Fruit fly (Drosophila melanogaster) whole organism, adult: ENCODE results near the gene shtd.

ENCODE experiments used
- CG11617 ChIP-seq: fragments of 200-800 bp; sonication (Bioruptor generic); optimal IDR thresholded peaks from 2 replicates; lab custom pipeline; 2017; ENCODE audit warnings: mild to moderate bottlenecking, missing biosample characterization, missing genetic modification reagents, missing genetic modification characterization
- CG12768 ChIP-seq: fragments of 200-800 bp; sonication (Bioruptor generic); optimal IDR thresholded peaks from 2 replicates; lab custom pipeline; 2017; ENCODE audit warnings: missing biosample characterization, missing genetic modification characterization, mild to moderate bottlenecking, moderate library complexity, missing genetic modification reagents
- CG14711 ChIP-seq: fragments of 200-800 bp; sonication (Bioruptor generic); optimal IDR thresholded peaks from 2 replicates; lab custom pipeline; 2018; ENCODE audit warnings: missing biosample characterization, mild to moderate bottlenecking, missing genetic modification characterization, moderate library complexity
- CG1620 ChIP-seq: fragments of 200-800 bp; sonication (Bioruptor generic); optimal IDR thresholded peaks from 2 replicates; lab custom pipeline; 2016; ENCODE audit warnings: missing biosample characterization, missing genetic modification characterization
- CG33017 ChIP-seq: fragments of 200-800 bp; sonication (Bioruptor generic); optimal IDR thresholded peaks from 2 replicates; lab custom pipeline; 2018; ENCODE audit warnings: missing biosample characterization, mild to moderate bottlenecking, missing genetic modification characterization, moderate library complexity
- CG5204 ChIP-seq: fragments of 200-800 bp; sonication (Bioruptor generic); optimal IDR thresholded peaks from 2 replicates; lab custom pipeline; 2016; ENCODE audit warnings: missing biosample characterization, missing genetic modification characterization
- CG7045 ChIP-seq: fragments of 200-800 bp; sonication (Bioruptor generic); optimal IDR thresholded peaks from 2 replicates; lab custom pipeline; 2017; ENCODE audit warnings: missing biosample characterization, mild to moderate bottlenecking, missing genetic modification characterization
- CG7101 ChIP-seq: fragments of 200-800 bp; sonication (Bioruptor generic); optimal IDR thresholded peaks from 2 replicates; lab custom pipeline; 2018; ENCODE audit warnings: missing biosample characterization, mild to moderate bottlenecking, missing genetic modification characterization, moderate library complexity
- Clk ChIP-seq: fragments of 200-800 bp; sonication (Bioruptor generic); optimal IDR thresholded peaks from 2 replicates; lab custom pipeline; 2017; ENCODE audit warnings: missing biosample characterization, missing genetic modification characterization
- Crg-1 ChIP-seq: fragments of 200-800 bp; sonication (Bioruptor generic); optimal IDR thresholded peaks from 2 replicates; lab custom pipeline; 2016; ENCODE audit warnings: missing biosample characterization, missing genetic modification characterization
- Hr96 ChIP-seq: fragments of 200-800 bp; sonication (Bioruptor generic); optimal IDR thresholded peaks from 2 replicates; lab custom pipeline; 2016; ENCODE audit warnings: missing biosample characterization, missing genetic modification characterization
- Mnt ChIP-seq: fragments of 200-800 bp; sonication (Bioruptor generic); optimal IDR thresholded peaks from 2 replicates; lab custom pipeline; 2016; ENCODE audit warnings: missing biosample characterization, mild to moderate bottlenecking, missing genetic modification characterization
- bab1 ChIP-seq: fragments of 200-800 bp; sonication (Bioruptor generic); optimal IDR thresholded peaks from 3 replicates; lab custom pipeline; 2019; ENCODE audit warnings: missing biosample characterization, mild to moderate bottlenecking, missing genetic modification characterization, moderate library complexity
- cic ChIP-seq: fragments of 200-800 bp; sonication (Bioruptor generic); optimal IDR thresholded peaks from 2 replicates; lab custom pipeline; 2017; ENCODE audit warnings: missing biosample characterization, mild to moderate bottlenecking, missing genetic modification characterization, moderate library complexity
- cnc ChIP-seq, 2 experiments: fragments of >200 bp; optimal IDR thresholded peaks; 2 replicates each; lab custom pipeline; 2017
- kay ChIP-seq: fragments of 200-800 bp; sonication (Bioruptor generic); peaks from one replicate; lab custom pipeline; 2016; ENCODE audit warnings: missing biosample characterization, missing genetic modification characterization, borderline replicate concordance
- ovo ChIP-seq: fragments of 200-800 bp; sonication (Bioruptor generic); optimal IDR thresholded peaks from 2 replicates; lab custom pipeline; 2016; ENCODE audit warnings: missing biosample characterization, missing genetic modification characterization
- pad ChIP-seq: fragments of 200-800 bp; sonication (Bioruptor generic); optimal IDR thresholded peaks from 3 replicates; lab custom pipeline; 2017; ENCODE audit warnings: missing biosample characterization, missing genetic modification characterization, mild to moderate bottlenecking, moderate library complexity, missing genetic modification reagents
- tj ChIP-seq: fragments of 200-800 bp; sonication (Bioruptor generic); optimal IDR thresholded peaks from 3 replicates; lab custom pipeline; 2017; ENCODE audit warnings: missing biosample characterization, mild to moderate bottlenecking, missing genetic modification characterization, moderate library complexity
- toe ChIP-seq: fragments of 200-800 bp; sonication (Bioruptor generic); optimal IDR thresholded peaks from 2 replicates; lab custom pipeline; 2016; ENCODE audit warnings: missing biosample characterization, missing genetic modification characterization

shtd gene

DNA sequence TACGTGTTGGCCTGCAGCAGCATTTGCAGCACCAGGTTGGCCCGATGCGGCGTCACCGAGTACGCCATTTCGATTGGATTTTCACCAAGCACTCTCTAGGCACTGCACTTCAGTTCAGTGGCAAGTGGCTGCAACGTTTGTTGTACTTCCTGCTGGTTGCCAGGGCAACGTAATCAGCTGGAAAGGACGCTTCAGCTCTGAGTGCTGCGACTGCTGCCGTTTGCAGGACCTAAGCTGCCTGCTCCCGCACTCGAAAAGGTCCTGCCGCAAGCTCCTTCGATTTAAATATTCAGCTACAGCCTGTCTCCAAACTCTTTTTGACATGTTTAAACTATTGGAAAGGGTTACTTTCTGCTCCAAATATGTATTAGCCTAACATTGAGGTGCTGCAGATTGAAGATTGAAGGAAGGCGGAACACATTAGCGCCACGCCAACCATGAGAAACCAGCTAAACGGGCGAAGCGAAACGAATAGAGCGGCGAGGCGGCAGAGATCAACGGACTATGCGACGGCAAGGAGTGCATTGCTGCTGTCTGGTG is 5.2 kb upstream of the shtd start, which contains the start of the genes CG15642 and CG15641:
Gene CG15642 (minus strand): TSS at position 356 of the 540 bp plus-strand sequence.
Gene CG15641 (plus strand): TSS at position 490 of the 540 bp plus-strand sequence.
- TF ChIP-seq CG14711 (tag; lab: Kevin White, UChicago): no peak
- no peak for TF ChIP-seq CG11617 (GFP tag; lab: Kevin White, UChicago)
- TF ChIP-seq CG33017: no peak
- TF ChIP-seq Hr96: no peak
- no peak for TF ChIP-seq Mnt
- TF ChIP-seq cnc (optimal IDR thresholded peaks at IDR 0.05; lab: Kevin White, UChicago): no peak
- no peak for TF ChIP-seq toe (GFP tag; lab: Kevin White, UChicago)
- TF ChIP-seq CG1620 (GFP tag; lab: Kevin White, UChicago): no peak
- TF ChIP-seq Crg-1 (GFP tag; lab: Kevin White, UChicago): no peak
- no peak for TF ChIP-seq bab1
- TF ChIP-seq kay (GFP tag; lab: Kevin White, UChicago): no peak
- TF ChIP-seq CG7101 (tag; lab: Kevin White, UChicago): no peak
- TF ChIP-seq CG5204: no peak
- TF ChIP-seq tj: no peak
- no peak for TF ChIP-seq CG12768 (GFP tag; lab: Kevin White, UChicago)

DNA sequence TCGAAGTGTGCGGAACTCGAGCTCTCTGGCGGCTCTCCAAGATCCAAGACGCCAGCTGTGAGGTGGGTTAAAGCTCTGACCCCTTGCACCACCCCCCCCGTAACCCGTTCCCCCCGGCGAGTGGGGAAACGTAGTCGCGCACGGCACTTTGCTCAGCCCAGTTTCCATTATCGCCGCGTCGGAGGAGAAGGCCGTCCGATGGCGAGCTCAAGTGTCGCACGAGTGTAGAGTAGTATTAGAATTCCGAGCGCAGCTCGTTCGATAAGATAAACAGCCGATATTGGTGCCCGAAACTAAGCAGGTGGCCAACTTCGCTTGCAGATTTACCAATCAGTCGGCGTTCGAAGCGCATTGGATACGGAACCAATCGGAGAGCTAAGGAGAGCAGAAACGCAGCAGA is 3.2 kb upstream of the shtd start:
- TF ChIP-seq Mnt (peak; percentile 15), cnc (optimal IDR thresholded peaks at IDR 0.05; lab: Kevin White, UChicago) (no peak), ovo (GFP tag; lab: Kevin White, UChicago) (no peak), CG7101 (tag; lab: Kevin White, UChicago) (no peak), CG5204 (no peak), CG7045 (no peak), Clk (GFP tag; lab: Kevin White, UChicago) (no peak), CG12768 (GFP tag; lab: Kevin White, UChicago) (no peak), cic (GFP tag; lab: Kevin White, UChicago) (peak; percentile 26), tj (no peak), pad (GFP tag; lab: Kevin White, UChicago) (peak; percentile 97)

DNA sequence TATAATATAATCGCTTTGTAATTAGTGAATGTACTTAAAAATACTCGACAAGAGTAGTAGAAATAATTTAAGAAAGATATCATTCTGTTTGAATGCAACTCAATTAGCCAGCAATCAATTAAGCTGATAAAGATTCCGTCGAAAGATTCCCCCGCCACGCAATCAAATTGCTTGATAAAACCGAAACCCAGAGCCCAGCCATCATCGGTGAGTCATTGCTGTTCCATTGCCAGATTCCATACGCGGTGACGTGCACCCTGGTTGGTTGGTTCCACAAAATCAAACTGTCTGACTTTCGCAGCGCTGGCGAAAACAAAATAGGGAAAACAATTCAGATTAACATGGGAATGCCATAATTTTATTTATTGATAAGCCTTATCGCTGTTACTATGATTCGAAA is 2.3 kb upstream of the shtd start:
- TF ChIP-seq toe (GFP tag; lab: Kevin White, UChicago) (no peak), cic (GFP tag; lab: Kevin White, UChicago) (peak; percentile 5)

DNA sequence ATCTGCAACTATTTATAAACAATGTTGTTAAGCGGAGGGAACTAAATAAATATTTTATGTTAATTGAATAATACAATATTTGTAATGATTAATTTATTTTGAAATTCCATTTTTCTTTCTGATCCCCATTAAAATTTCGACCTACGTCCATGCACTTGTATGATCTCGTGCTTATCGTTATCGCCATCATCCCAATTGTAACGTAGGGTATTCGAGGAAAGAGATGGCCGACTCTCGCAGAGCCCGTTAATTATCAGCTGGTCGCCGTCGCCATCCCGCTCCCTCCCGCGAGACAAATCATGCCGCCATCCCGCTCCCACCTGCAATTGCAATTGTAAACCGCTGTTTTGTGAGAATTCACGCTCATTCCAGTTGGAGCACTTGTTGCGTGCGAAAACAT is 9.1 kb downstream of the shtd start, which contains the start of gene CG11655:
Gene CG11655 (plus strand): TSS at position 351 of the 400 bp plus-strand sequence.
- peak; percentile 59 for TF ChIP-seq tj
- peak; percentile 43 for TF ChIP-seq CG14711 (tag; lab: Kevin White, UChicago)
- peak; percentile 71 for TF ChIP-seq CG11617 (GFP tag; lab: Kevin White, UChicago)
- peak; percentile 21 for TF ChIP-seq Hr96
- TF ChIP-seq CG7045: peak; percentile 15
- TF ChIP-seq pad (GFP tag; lab: Kevin White, UChicago): peak; percentile 61
- TF ChIP-seq CG12768 (GFP tag; lab: Kevin White, UChicago): no peak
- TF ChIP-seq kay (GFP tag; lab: Kevin White, UChicago): no peak
- no peak for TF ChIP-seq cnc (optimal IDR thresholded peaks at IDR 0.05; lab: Kevin White, UChicago)
- peak; percentile 1 for TF ChIP-seq CG1620 (GFP tag; lab: Kevin White, UChicago)
- TF ChIP-seq CG7101 (tag; lab: Kevin White, UChicago): peak; percentile 67
- TF ChIP-seq toe (GFP tag; lab: Kevin White, UChicago): peak; percentile 2
- TF ChIP-seq CG5204: no peak
- peak; percentile 81 for TF ChIP-seq Mnt
- TF ChIP-seq Crg-1 (GFP tag; lab: Kevin White, UChicago): no peak
- TF ChIP-seq bab1: peak; percentile 67
- no peak for TF ChIP-seq Clk (GFP tag; lab: Kevin White, UChicago)
- TF ChIP-seq CG33017: peak; percentile 2
- TF ChIP-seq ovo (GFP tag; lab: Kevin White, UChicago): peak; percentile 95
- peak; percentile 54 for TF ChIP-seq cic (GFP tag; lab: Kevin White, UChicago)

DNA sequence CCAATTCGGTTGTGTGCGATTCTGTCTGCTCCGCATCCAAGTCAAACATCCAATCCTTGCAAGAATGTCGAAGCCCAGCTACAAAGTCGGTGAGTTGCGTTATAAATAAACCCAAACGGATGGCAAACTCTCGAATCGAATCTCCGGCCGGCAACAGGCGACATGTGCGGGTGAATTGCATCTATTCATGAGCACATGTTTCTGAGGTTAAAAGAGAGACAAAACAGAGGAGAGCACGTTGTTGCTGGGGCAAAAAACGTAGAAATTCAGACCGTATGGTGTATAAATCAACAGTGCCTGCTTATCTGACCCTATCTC is 12.0 kb downstream of the shtd start:
- TF ChIP-seq cnc (optimal IDR thresholded peaks at IDR 0.05; lab: Kevin White, UChicago) (peak in 1 of 2 experiments; percentile 18), CG33017 (no peak), Mnt (peak; percentile 96), Crg-1 (GFP tag; lab: Kevin White, UChicago) (no peak), Hr96 (no peak), CG7101 (tag; lab: Kevin White, UChicago) (no peak)

DNA sequence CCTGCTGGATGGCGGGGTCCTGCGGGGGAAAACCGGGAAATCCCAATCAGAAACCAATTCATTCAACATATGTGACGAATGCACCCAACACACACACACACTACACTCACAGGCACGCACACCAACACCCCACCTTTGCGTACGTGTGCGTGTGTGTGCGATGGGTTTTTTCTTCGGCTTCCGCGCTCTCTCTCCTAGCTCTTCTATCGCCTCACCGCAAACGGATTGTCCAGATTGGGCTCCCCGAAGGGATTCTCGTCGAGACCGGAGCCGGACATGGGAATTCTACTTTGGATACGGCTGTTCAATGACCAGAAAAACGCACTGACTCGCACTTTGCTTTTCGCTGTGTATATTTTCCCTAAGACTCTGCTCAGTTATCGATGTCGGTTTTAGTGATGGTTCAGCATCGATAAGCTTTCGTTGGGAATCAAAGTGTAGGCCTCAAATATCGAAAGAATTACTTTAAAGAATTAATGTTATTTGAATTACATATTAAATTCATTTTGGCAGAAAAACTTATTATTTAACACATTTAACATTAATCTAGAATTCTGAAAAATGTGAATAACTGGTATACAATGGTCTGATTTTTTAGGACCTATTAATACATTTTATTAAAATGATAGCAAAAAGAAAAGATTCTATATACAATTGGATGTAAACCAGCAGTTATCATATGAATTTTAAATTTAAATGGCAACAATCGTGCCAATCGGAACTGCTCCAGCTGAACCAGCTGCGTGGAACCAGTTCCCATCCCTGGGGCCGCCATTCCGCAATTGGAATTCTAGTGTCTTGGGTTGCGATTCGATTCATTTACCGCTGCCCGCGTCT is 12.5 kb downstream of the shtd start, which contains the start of the genes Scamp and Ahcy:
Gene Scamp (minus strand): TSS at position 394 of the 837 bp plus-strand sequence.
Gene Ahcy (plus strand): TSS at position 772 of the 837 bp plus-strand sequence.
- no peak for TF ChIP-seq ovo (GFP tag; lab: Kevin White, UChicago)
- peak; percentile 11 for TF ChIP-seq Crg-1 (GFP tag; lab: Kevin White, UChicago)
- TF ChIP-seq cic (GFP tag; lab: Kevin White, UChicago): no peak
- TF ChIP-seq CG5204: peak; percentile 40
- peak; percentile 23 for TF ChIP-seq toe (GFP tag; lab: Kevin White, UChicago)
- peak; percentile 31 for TF ChIP-seq Hr96
- no peak for TF ChIP-seq CG14711 (tag; lab: Kevin White, UChicago)
- peak; percentile 51 for TF ChIP-seq kay (GFP tag; lab: Kevin White, UChicago)
- peak; percentile 37 for TF ChIP-seq CG11617 (GFP tag; lab: Kevin White, UChicago)
- TF ChIP-seq cnc (optimal IDR thresholded peaks at IDR 0.05; lab: Kevin White, UChicago): peak in 1 of 2 experiments; percentile 35
- peak; percentile 11 for TF ChIP-seq CG7101 (tag; lab: Kevin White, UChicago)
